Worm (Caenorhabditis elegans): ENCODE measurements around the gene F32D1.7.

- TF ChIP-seq scrt-1 (GFP tag; IDR thresholded peaks at IDR 0.05) (no peak), ama-1 (optimal IDR thresholded peaks at IDR 0.05) (no peak), flt-1 (GFP tag; IDR thresholded peaks at IDR 0.05) (no peak), B0310.2 (tag; optimal IDR thresholded peaks at IDR 0.05) (no peak), pes-1 (GFP tag; IDR thresholded peaks at IDR 0.05) (no peak), aly-1 (tag; optimal IDR thresholded peaks at IDR 0.05) (no peak)
Measured at ce11 chrV:4418116-4418515, 42.1 kb upstream of the F32D1.7 start, which contains the start of gene Y47D7A.6.
